Fruit fly (Drosophila melanogaster) whole organism, embryonic: ENCODE results near the gene CG6055.
A peak's percentile ranks its signal among the peaks of the same experiment; 100 is the strongest.

Experiments
- Awh ChIP-seq: fragments of 200-800 bp; sonication (Bioruptor generic); IDR thresholded peaks from 2 replicates; pipeline ENCODE4, ENCODE4 v1.3.6; 2022; ENCODE audit warnings: missing biosample characterization, missing genetic modification characterization
- CG10431 ChIP-seq: fragments of 200-800 bp; sonication (Bioruptor generic); optimal IDR thresholded peaks from 3 replicates; lab custom pipeline; 2018; ENCODE audit warnings: missing biosample characterization, mild to moderate bottlenecking, missing genetic modification characterization
- CG10959 ChIP-seq: fragments of 200-800 bp; sonication (Bioruptor generic); IDR thresholded peaks from 2 replicates; pipeline ENCODE4 v1.3.6; 2022; ENCODE audit warnings: missing biosample characterization, missing genetic modification characterization
- CG11247 ChIP-seq: fragments of 200-800 bp; sonication (Bioruptor generic); IDR thresholded peaks from 2 replicates; pipeline ENCODE4 v1.3.6; 2022; ENCODE audit warnings: missing biosample characterization, missing genetic modification characterization
- CG15479 ChIP-seq: fragments of 200-800 bp; sonication (Bioruptor generic); optimal IDR thresholded peaks from 3 replicates; lab custom pipeline; 2019; ENCODE audit warnings: missing biosample characterization, mild to moderate bottlenecking, missing genetic modification characterization, moderate library complexity
- CG17361 ChIP-seq: fragments of 200-800 bp; sonication (Bioruptor generic); IDR thresholded peaks from 3 replicates; pipeline ENCODE4 v1.3.6; 2022; ENCODE audit warnings: missing biosample characterization, missing genetic modification characterization
- CG2199 ChIP-seq: fragments of 200-800 bp; sonication (Bioruptor generic); IDR thresholded peaks from 3 replicates; pipeline ENCODE4 v1.3.6; 2022; ENCODE audit warnings: missing biosample characterization, missing genetic modification characterization
- CG2712 ChIP-seq: fragments of 200-800 bp; optimal IDR thresholded peaks from 3 replicates; lab custom pipeline; 2019; ENCODE audit warnings: missing biosample characterization, mild to moderate bottlenecking, missing genetic modification characterization, moderate library complexity
- CG30431 ChIP-seq: fragments of 200-800 bp; sonication (Bioruptor generic); optimal IDR thresholded peaks from 2 replicates; lab custom pipeline; 2017; ENCODE audit warnings: missing biosample characterization, missing genetic modification characterization
- CG34422 ChIP-seq: fragments of 200-800 bp; sonication (Bioruptor generic); IDR thresholded peaks from 3 replicates; pipeline ENCODE4 v1.3.6; 2022; ENCODE audit warnings: missing biosample characterization, missing genetic modification characterization
- CG4820 ChIP-seq: fragments of 200-800 bp; sonication (Bioruptor generic); optimal IDR thresholded peaks from 3 replicates; lab custom pipeline; 2016; ENCODE audit warnings: missing biosample characterization, missing genetic modification characterization
- CG8281 ChIP-seq: fragments of 200-800 bp; sonication (Bioruptor generic); optimal IDR thresholded peaks from 2 replicates; lab custom pipeline; 2018; ENCODE audit warnings: missing biosample characterization, mild to moderate bottlenecking, missing genetic modification characterization, moderate library complexity
- CG8924 ChIP-seq: fragments of 200-800 bp; optimal IDR thresholded peaks from 3 replicates; lab custom pipeline; 2019; ENCODE audit warnings: missing biosample characterization, mild to moderate bottlenecking, missing genetic modification characterization, moderate library complexity
- D ChIP-seq, 2 experiments: fragments of 200-800 bp in 1 of 2; fragments of >200 bp in 1 of 2; sonication (Bioruptor generic) in 1 of 2; optimal IDR thresholded peaks; 2 replicates in 1 of 2; 3 replicates in 1 of 2; lab custom pipeline; 2017; ENCODE audit warnings: mild to moderate bottlenecking in 1 of 2, missing biosample characterization in 1 of 2, missing genetic modification characterization in 1 of 2, missing genetic modification reagents in 1 of 2
- Dip3 ChIP-seq: fragments of 200-800 bp; sonication (Bioruptor generic); optimal IDR thresholded peaks from 3 replicates; lab custom pipeline; 2016; ENCODE audit warnings: missing biosample characterization, missing genetic modification characterization
- HLH4C ChIP-seq: fragments of 200-800 bp; sonication (Bioruptor generic); IDR thresholded peaks from 3 replicates; pipeline ENCODE4 v1.3.6; 2022; ENCODE audit warnings: missing biosample characterization, missing genetic modification characterization; ENCODE audit not compliant: partially characterized antibody
- HLH54F ChIP-seq: fragments of 200-800 bp; sonication (Bioruptor generic); optimal IDR thresholded peaks from 3 replicates; lab custom pipeline; 2016; ENCODE audit warnings: missing biosample characterization, missing genetic modification characterization
- Jarid2 ChIP-seq: fragments of 200-800 bp; sonication (Bioruptor generic); optimal IDR thresholded peaks from 3 replicates; lab custom pipeline; 2017; ENCODE audit warnings: mild to moderate bottlenecking, missing biosample characterization, missing genetic modification reagents, missing genetic modification characterization
- Max ChIP-seq: fragments of 200-800 bp; sonication (Bioruptor generic); optimal IDR thresholded peaks from 2 replicates; lab custom pipeline; 2016; ENCODE audit warnings: missing biosample characterization, mild to moderate bottlenecking, missing genetic modification characterization
- NK7.1 ChIP-seq: fragments of 200-800 bp; sonication (Bioruptor generic); optimal IDR thresholded peaks from 3 replicates; lab custom pipeline; 2016; ENCODE audit warnings: missing biosample characterization, missing genetic modification characterization
- NfI ChIP-seq: fragments of 200-800 bp; sonication (Bioruptor generic); optimal IDR thresholded peaks from 3 replicates; lab custom pipeline; 2018; ENCODE audit warnings: missing biosample characterization, mild to moderate bottlenecking, missing genetic modification characterization, moderate library complexity
- Rfx ChIP-seq: fragments of 200-800 bp; sonication (Bioruptor generic); IDR thresholded peaks from 2 replicates; pipeline ENCODE4 v1.3.6; 2022; ENCODE audit warnings: missing biosample characterization, missing genetic modification characterization
- Spps ChIP-seq: fragments of 200-800 bp; sonication (Bioruptor generic); optimal IDR thresholded peaks from 2 replicates; lab custom pipeline; 2018; ENCODE audit warnings: missing biosample characterization, mild to moderate bottlenecking, missing genetic modification characterization
- Sry-δ ChIP-seq: fragments of 200-800 bp; sonication (Bioruptor generic); optimal IDR thresholded peaks from 2 replicates; lab custom pipeline; 2016; ENCODE audit warnings: missing biosample characterization, missing genetic modification characterization
- Ssrp ChIP-seq: fragments of 200-800 bp; sonication (Bioruptor generic); optimal IDR thresholded peaks from 2 replicates; lab custom pipeline; 2018; ENCODE audit warnings: missing biosample characterization, mild to moderate bottlenecking, missing genetic modification characterization, moderate library complexity
- ase ChIP-seq: fragments of 200-800 bp; sonication (Bioruptor generic); IDR thresholded peaks from 3 replicates; pipeline ENCODE4 v1.3.6; 2022; ENCODE audit warnings: missing biosample characterization, missing genetic modification characterization
- btn ChIP-seq: fragments of 200-800 bp; sonication (Bioruptor generic); optimal IDR thresholded peaks from 2 replicates; lab custom pipeline; 2016; ENCODE audit warnings: missing biosample characterization, missing genetic modification characterization
- chm ChIP-seq: fragments of 200-800 bp; sonication (Bioruptor generic); IDR thresholded peaks from 2 replicates; pipeline ENCODE4 v1.3.6; 2022; ENCODE audit warnings: missing biosample characterization, missing genetic modification characterization
- crc ChIP-seq: fragments of 200-800 bp; sonication (Bioruptor generic); optimal IDR thresholded peaks from 2 replicates; lab custom pipeline; 2016; ENCODE audit warnings: missing biosample characterization, missing genetic modification characterization
- da ChIP-seq: fragments of 200-800 bp; sonication (Bioruptor generic); optimal IDR thresholded peaks from 2 replicates; lab custom pipeline; 2016; ENCODE audit warnings: missing biosample characterization, missing genetic modification characterization
- dmrt99B ChIP-seq: fragments of 200-800 bp; sonication (Bioruptor generic); optimal IDR thresholded peaks from 2 replicates; lab custom pipeline; 2018; ENCODE audit warnings: missing biosample characterization, mild to moderate bottlenecking, missing genetic modification characterization, moderate library complexity
- fd3F ChIP-seq: fragments of 200-800 bp; sonication (Bioruptor generic); optimal IDR thresholded peaks from 2 replicates; lab custom pipeline; 2018; ENCODE audit warnings: missing biosample characterization, mild to moderate bottlenecking, missing genetic modification characterization, moderate library complexity
- ham ChIP-seq: fragments of 200-800 bp; sonication (Bioruptor generic); IDR thresholded peaks from 2 replicates; pipeline ENCODE4 v1.3.6; 2022; ENCODE audit warnings: missing biosample characterization, missing genetic modification characterization
- hb ChIP-seq: fragments of 200-800 bp; sonication (Bioruptor generic); IDR thresholded peaks from 3 replicates; pipeline ENCODE4 v1.3.6; 2022; ENCODE audit warnings: missing biosample characterization, missing genetic modification characterization; ENCODE audit not compliant: partially characterized antibody
- hth ChIP-seq: fragments of >200 bp; optimal IDR thresholded peaks from 2 replicates; lab custom pipeline; 2017; ENCODE audit warnings: inconsistent platforms
- jigr1 ChIP-seq: fragments of 200-800 bp; sonication (Bioruptor generic); IDR thresholded peaks from 3 replicates; pipeline ENCODE4 v1.3.6; 2022; ENCODE audit warnings: missing biosample characterization, missing genetic modification characterization
- klu ChIP-seq: fragments of 200-800 bp; sonication (Bioruptor generic); IDR thresholded peaks from 2 replicates; pipeline ENCODE4 v1.3.6; 2022; ENCODE audit warnings: missing biosample characterization, missing genetic modification characterization
- knrl ChIP-seq: fragments of 200-800 bp; sonication (Bioruptor generic); IDR thresholded peaks from 3 replicates; pipeline ENCODE4 v1.3.6; 2022; ENCODE audit warnings: missing biosample characterization, missing genetic modification characterization; ENCODE audit not compliant: partially characterized antibody
- lbe ChIP-seq: fragments of 200-800 bp; sonication (Bioruptor generic); optimal IDR thresholded peaks from 2 replicates; lab custom pipeline; 2016; ENCODE audit warnings: missing biosample characterization, mild to moderate bottlenecking, missing genetic modification characterization
- lmd ChIP-seq: fragments of 200-800 bp; sonication (Bioruptor generic); IDR thresholded peaks from 2 replicates; pipeline ENCODE4 v1.3.6; 2022; ENCODE audit warnings: missing biosample characterization, missing genetic modification characterization
- nmo ChIP-seq: fragments of 200-800 bp; sonication (Bioruptor generic); optimal IDR thresholded peaks from 2 replicates; lab custom pipeline; 2018; ENCODE audit warnings: missing biosample characterization, mild to moderate bottlenecking, missing genetic modification characterization, moderate library complexity
- otp ChIP-seq: fragments of 200-800 bp; sonication (Bioruptor generic); IDR thresholded peaks from 3 replicates; pipeline ENCODE4, ENCODE4 v1.3.6; 2022; ENCODE audit warnings: missing biosample characterization, missing genetic modification characterization
- phol ChIP-seq: fragments of 200-800 bp; sonication (Bioruptor generic); optimal IDR thresholded peaks from 3 replicates; lab custom pipeline; 2018; ENCODE audit warnings: missing biosample characterization, mild to moderate bottlenecking, missing genetic modification characterization, moderate library complexity
- pnt ChIP-seq: fragments of 200-800 bp; sonication (Bioruptor generic); optimal IDR thresholded peaks from 3 replicates; lab custom pipeline; 2016; ENCODE audit warnings: missing biosample characterization, missing genetic modification characterization
- pum ChIP-seq: fragments of 200-800 bp; sonication (Bioruptor generic); optimal IDR thresholded peaks from 2 replicates; lab custom pipeline; 2016; ENCODE audit warnings: missing biosample characterization, missing genetic modification characterization
- sens-2 ChIP-seq: fragments of 200-800 bp; sonication (Bioruptor generic); IDR thresholded peaks from 2 replicates; pipeline ENCODE4 v1.3.6; 2022; ENCODE audit warnings: missing biosample characterization, missing genetic modification characterization
- sug ChIP-seq: fragments of 200-800 bp; optimal IDR thresholded peaks from 2 replicates; lab custom pipeline; 2019; ENCODE audit warnings: missing biosample characterization, mild to moderate bottlenecking, missing genetic modification characterization, moderate library complexity
- toy ChIP-seq: fragments of 200-800 bp; sonication (Bioruptor generic); IDR thresholded peaks from 2 replicates; pipeline ENCODE4 v1.3.6; 2022; ENCODE audit warnings: missing biosample characterization, missing genetic modification characterization
- trh ChIP-seq: fragments of 200-800 bp; sonication (Bioruptor generic); optimal IDR thresholded peaks from 2 replicates; lab custom pipeline; 2016; ENCODE audit warnings: missing biosample characterization, missing genetic modification characterization
- wor ChIP-seq: fragments of 200-800 bp; sonication (Bioruptor generic); IDR thresholded peaks from 2 replicates; pipeline ENCODE4 v1.3.6; 2022; ENCODE audit warnings: missing biosample characterization, missing genetic modification characterization
- z ChIP-seq: fragments of 200-800 bp; sonication (Bioruptor generic); IDR thresholded peaks from 3 replicates; pipeline ENCODE4 v1.3.6; 2022; ENCODE audit warnings: missing biosample characterization, missing genetic modification characterization

The CG6055 gene

dm6 chr2L:7423333-7423895 is 42.9 kb upstream of the CG6055 start (continued):
- TF ChIP-seq NfI, result no peak
- TF ChIP-seq ase (GFP tag; lab: Robert Waterston, UW), result 0 out of 3 replicates have a peak, but pooled peaks have one; percentile 37
- TF ChIP-seq CG17361 (GFP tag; lab: Robert Waterston, UW), result no peak
- no peak for TF ChIP-seq sug (tag; lab: Kevin White, UChicago)
- peak; percentile 23 for TF ChIP-seq CG30431 (GFP tag; lab: Kevin White, UChicago)
- TF ChIP-seq chm, result peak; percentile 81
- no peak for TF ChIP-seq ham (GFP tag; lab: Robert Waterston, UW)
- no peak for TF ChIP-seq CG10431 (GFP tag; lab: Kevin White, UChicago)
- TF ChIP-seq otp (GFP tag; lab: Robert Waterston, UW), result no peak; the same call in 2 of the 3 replicates
- no peak for TF ChIP-seq toy (GFP tag; lab: Robert Waterston, UW)
- TF ChIP-seq Rfx (GFP tag; lab: Robert Waterston, UW), result peak; percentile 65
- no peak for TF ChIP-seq HLH4C (GFP tag; lab: Robert Waterston, UW)
- no peak for TF ChIP-seq trh (GFP tag; lab: Kevin White, UChicago)
- no peak for TF ChIP-seq Sry-δ (GFP tag; lab: Kevin White, UChicago)
- TF ChIP-seq jigr1 (GFP tag; lab: Robert Waterston, UW), result no peak
- no peak for TF ChIP-seq CG8924 (tag; lab: Kevin White, UChicago)
- peak; percentile 17 for TF ChIP-seq nmo (GFP tag; lab: Kevin White, UChicago)
- no peak for TF ChIP-seq CG34422 (GFP tag; lab: Robert Waterston, UW)
- no peak for TF ChIP-seq klu (GFP tag; lab: Robert Waterston, UW)
- TF ChIP-seq fd3F (GFP tag; lab: Kevin White, UChicago), result no peak
- TF ChIP-seq Max (GFP tag; lab: Kevin White, UChicago), result no peak
- TF ChIP-seq CG4820 (GFP tag; lab: Kevin White, UChicago), result no peak
- TF ChIP-seq lbe (GFP tag; lab: Kevin White, UChicago), result peak; percentile 71
- TF ChIP-seq z (GFP tag; lab: Robert Waterston, UW), result no peak
- TF ChIP-seq CG2712, result peak; percentile 33
- TF ChIP-seq D (optimal IDR thresholded peaks at IDR 0.05; lab: Kevin White, UChicago), result no peak
- TF ChIP-seq D (GFP tag; optimal IDR thresholded peaks at IDR 0.05; lab: Kevin White, UChicago), result no peak
- no peak for TF ChIP-seq crc (GFP tag; lab: Kevin White, UChicago)
- TF ChIP-seq Dip3 (GFP tag; lab: Kevin White, UChicago), result peak; percentile 61
- peak; percentile 46 for TF ChIP-seq HLH54F (GFP tag; lab: Kevin White, UChicago)
- TF ChIP-seq CG10959 (GFP tag; lab: Robert Waterston, UW), result 0 out of 2 replicates have a peak, but pooled peaks have one; percentile 5
- no peak for TF ChIP-seq CG11247 (GFP tag; lab: Robert Waterston, UW)
- no peak; the same call in 2 of the 3 replicates for TF ChIP-seq hb (GFP tag; lab: Robert Waterston, UW)
- no peak for TF ChIP-seq btn
- no peak for TF ChIP-seq CG15479 (GFP tag; lab: Kevin White, UChicago)
- no peak for TF ChIP-seq sens-2 (GFP tag; lab: Robert Waterston, UW)
- TF ChIP-seq NK7.1 (GFP tag; lab: Kevin White, UChicago), result peak; percentile 23
- no peak for TF ChIP-seq pnt (GFP tag; lab: Kevin White, UChicago)
- TF ChIP-seq da, result no peak
- TF ChIP-seq dmrt99B (tag; lab: Kevin White, UChicago), result peak; percentile 9
- TF ChIP-seq Awh, result 0 out of 2 replicates have a peak, but pooled peaks have one; percentile 39
- TF ChIP-seq pum (GFP tag; lab: Kevin White, UChicago), result no peak
- TF ChIP-seq phol (tag; lab: Kevin White, UChicago), result no peak
- TF ChIP-seq Spps (tag; lab: Kevin White, UChicago), result no peak
- peak; percentile 38; the same call in 1 of the 2 replicates for TF ChIP-seq lmd (GFP tag; lab: Robert Waterston, UW)
- no peak for TF ChIP-seq Jarid2 (GFP tag; lab: Kevin White, UChicago)
- no peak for TF ChIP-seq wor (GFP tag; lab: Robert Waterston, UW)
- no peak for TF ChIP-seq Ssrp (tag; lab: Kevin White, UChicago)
- no peak for TF ChIP-seq CG2199 (GFP tag; lab: Robert Waterston, UW)
- TF ChIP-seq knrl (GFP tag; lab: Robert Waterston, UW), result no peak
- TF ChIP-seq hth (lab: Kevin White, UChicago), result no peak
- no peak for TF ChIP-seq CG8281
